Worm (Caenorhabditis elegans): ENCODE data around the gene grd-13.

DNA sequence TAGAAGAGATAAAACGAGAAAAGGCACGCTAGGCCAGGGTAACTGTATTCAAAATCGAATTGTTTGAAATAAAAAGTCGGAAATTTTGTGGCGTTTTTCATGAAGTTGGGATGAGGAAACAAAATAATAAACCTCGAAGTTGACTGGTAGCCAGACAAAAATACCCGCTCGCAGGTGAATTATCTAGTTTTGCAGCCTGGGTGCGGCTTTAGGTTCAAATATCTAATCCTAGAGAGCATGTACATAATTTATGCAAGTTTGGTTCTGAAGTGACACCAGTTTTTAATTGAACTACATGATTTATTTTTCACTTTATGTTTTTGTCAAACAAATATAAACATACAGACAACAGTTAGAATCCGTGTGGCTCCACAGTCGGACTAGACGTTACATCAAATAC lies 43.6 kb downstream of the grd-13 start, which contains the start of gene srz-37:
- TF ChIP-seq alr-1 (tag; optimal IDR thresholded peaks at IDR 0.05; ENCODE audit: borderline replicate concordance) (no peak), aly-2 (tag; optimal IDR thresholded peaks at IDR 0.05) (no peak), F16B12.6 (tag; optimal IDR thresholded peaks at IDR 0.05) (no peak), blmp-1 (tag; optimal IDR thresholded peaks at IDR 0.05) (no peak), nhr-11 (tag; optimal IDR thresholded peaks at IDR 0.05) (no peak)

All from whole organism, L1 larva.